Fruit fly (Drosophila melanogaster) whole organism, embryonic: Measurements from ENCODE around the gene Pink1.
A peak's percentile ranks its signal among the peaks of the same experiment; 100 is the strongest.

Experiments used
- Awh ChIP-seq: fragments of 200-800 bp; sonication (Bioruptor generic); IDR thresholded peaks from 2 replicates; pipeline ENCODE4, ENCODE4 v1.3.6; 2022; ENCODE audit warnings: missing biosample characterization, missing genetic modification characterization
- BtbVII ChIP-seq: fragments of 200-800 bp; sonication (Bioruptor generic); optimal IDR thresholded peaks from 3 replicates; lab custom pipeline; 2017; ENCODE audit warnings: missing biosample characterization, mild to moderate bottlenecking, missing genetic modification characterization
- C15 ChIP-seq: fragments of 200-800 bp; sonication (Bioruptor generic); IDR thresholded peaks from 3 replicates; pipeline ENCODE4 v1.3.6; 2022; ENCODE audit warnings: missing biosample characterization, missing genetic modification characterization
- CG10209 ChIP-seq: fragments of 200-800 bp; sonication (Bioruptor generic); optimal IDR thresholded peaks from 3 replicates; lab custom pipeline; 2017; ENCODE audit warnings: missing biosample characterization, mild to moderate bottlenecking, missing genetic modification characterization, missing genetic modification reagents
- CG10565 ChIP-seq: fragments of 200-800 bp; sonication (Bioruptor generic); optimal IDR thresholded peaks from 3 replicates; lab custom pipeline; 2016; ENCODE audit warnings: missing biosample characterization, mild to moderate bottlenecking, missing genetic modification characterization
- CG11398 ChIP-seq: fragments of 200-800 bp; sonication (Bioruptor generic); optimal IDR thresholded peaks from 2 replicates; lab custom pipeline; 2016; ENCODE audit warnings: missing biosample characterization, missing genetic modification characterization
- CG12391 ChIP-seq: fragments of 200-800 bp; sonication (Bioruptor generic); optimal IDR thresholded peaks from 3 replicates; lab custom pipeline; 2018; ENCODE audit warnings: missing biosample characterization, mild to moderate bottlenecking, missing genetic modification characterization, moderate library complexity
- CG13123 ChIP-seq: fragments of 200-800 bp; sonication (Bioruptor generic); optimal IDR thresholded peaks from 2 replicates; lab custom pipeline; 2016; ENCODE audit warnings: missing biosample characterization, missing genetic modification characterization
- CG13775 ChIP-seq: fragments of 200-800 bp; sonication (Bioruptor generic); optimal IDR thresholded peaks from 3 replicates; lab custom pipeline; 2017; ENCODE audit warnings: missing biosample characterization, mild to moderate bottlenecking, missing genetic modification characterization
- CG14860 ChIP-seq: fragments of 200-800 bp; sonication (Bioruptor generic); IDR thresholded peaks from 3 replicates; pipeline ENCODE4 v1.3.6; 2022; ENCODE audit warnings: missing biosample characterization, missing genetic modification characterization; ENCODE audit not compliant: partially characterized antibody
- CG1603 ChIP-seq: fragments of 200-800 bp; sonication (Bioruptor generic); optimal IDR thresholded peaks from 2 replicates; lab custom pipeline; 2019; ENCODE audit warnings: missing biosample characterization, mild to moderate bottlenecking, missing genetic modification characterization, moderate library complexity
- CG18262 ChIP-seq: fragments of 200-800 bp; optimal IDR thresholded peaks from 3 replicates; lab custom pipeline; 2019; ENCODE audit warnings: missing biosample characterization, mild to moderate bottlenecking, missing genetic modification characterization, moderate library complexity
- CG18476 ChIP-seq: fragments of 200-800 bp; sonication (Bioruptor generic); optimal IDR thresholded peaks from 2 replicates; lab custom pipeline; 2016; ENCODE audit warnings: missing biosample characterization, mild to moderate bottlenecking, missing genetic modification characterization
- CG2129 ChIP-seq: fragments of 200-800 bp; sonication (Bioruptor generic); IDR thresholded peaks from 2 replicates; pipeline ENCODE4 v1.3.6; 2022; ENCODE audit warnings: missing biosample characterization, missing genetic modification characterization; ENCODE audit not compliant: partially characterized antibody
- CG2199 ChIP-seq: fragments of 200-800 bp; sonication (Bioruptor generic); IDR thresholded peaks from 3 replicates; pipeline ENCODE4 v1.3.6; 2022; ENCODE audit warnings: missing biosample characterization, missing genetic modification characterization
- CG30020 ChIP-seq: fragments of 200-800 bp; optimal IDR thresholded peaks from 2 replicates; lab custom pipeline; 2019; ENCODE audit warnings: missing biosample characterization, mild to moderate bottlenecking, missing genetic modification characterization, moderate library complexity
- CG3847 ChIP-seq: fragments of 200-800 bp; sonication (Bioruptor generic); IDR thresholded peaks from 2 replicates; pipeline ENCODE4 v1.3.6; 2022; ENCODE audit warnings: missing biosample characterization, missing genetic modification characterization
- CG4424 ChIP-seq: fragments of 200-800 bp; sonication (Bioruptor generic); optimal IDR thresholded peaks from 3 replicates; lab custom pipeline; 2016; ENCODE audit warnings: missing biosample characterization, missing genetic modification characterization
- CG7271 ChIP-seq: fragments of 200-800 bp; sonication (Bioruptor generic); optimal IDR thresholded peaks from 2 replicates; lab custom pipeline; 2018; ENCODE audit warnings: missing biosample characterization, mild to moderate bottlenecking, missing genetic modification characterization, moderate library complexity
- CG7928 ChIP-seq: fragments of 200-800 bp; sonication (Bioruptor generic); optimal IDR thresholded peaks from 2 replicates; lab custom pipeline; 2017; ENCODE audit warnings: missing biosample characterization, mild to moderate bottlenecking, missing genetic modification characterization
- CoRest ChIP-seq: fragments of 200-800 bp; sonication (Bioruptor generic); optimal IDR thresholded peaks from 3 replicates; lab custom pipeline; 2018; ENCODE audit warnings: missing biosample characterization, mild to moderate bottlenecking, missing genetic modification characterization, moderate library complexity
- D19A ChIP-seq: fragments of 200-800 bp; optimal IDR thresholded peaks from 3 replicates; lab custom pipeline; 2019; ENCODE audit warnings: missing biosample characterization, mild to moderate bottlenecking, missing genetic modification characterization, moderate library complexity
- Dbx ChIP-seq: fragments of 200-800 bp; sonication (Bioruptor generic); IDR thresholded peaks from 3 replicates; pipeline ENCODE4 v1.3.6; 2022; ENCODE audit warnings: missing biosample characterization, missing genetic modification characterization
- E2f1 ChIP-seq: fragments of 200-800 bp; sonication (Bioruptor generic); IDR thresholded peaks from 2 replicates; pipeline ENCODE4 v1.3.6; 2022; ENCODE audit warnings: missing biosample characterization, missing genetic modification characterization
- Elba2 ChIP-seq: fragments of 200-800 bp; sonication (Bioruptor generic); optimal IDR thresholded peaks from 3 replicates; lab custom pipeline; 2016; ENCODE audit warnings: missing biosample characterization, missing genetic modification characterization
- HHEX ChIP-seq: fragments of 200-800 bp; sonication (Bioruptor generic); optimal IDR thresholded peaks from 3 replicates; lab custom pipeline; 2017; ENCODE audit warnings: missing biosample characterization, mild to moderate bottlenecking, missing genetic modification characterization, missing genetic modification reagents
- Hey ChIP-seq: fragments of 200-800 bp; sonication (Bioruptor generic); optimal IDR thresholded peaks from 3 replicates; lab custom pipeline; 2018; ENCODE audit warnings: missing biosample characterization, mild to moderate bottlenecking, missing genetic modification characterization
- Hr51 ChIP-seq, 2 experiments: fragments of 200-800 bp; sonication (Bioruptor generic); optimal IDR thresholded peaks; 2 replicates in 1 of 2; 3 replicates in 1 of 2; lab custom pipeline; 2016 to 2018; ENCODE audit warnings: missing biosample characterization in 2 of 2, missing genetic modification characterization in 2 of 2, mild to moderate bottlenecking in 1 of 2, moderate library complexity in 1 of 2
- MBD-R2 ChIP-seq: fragments of 200-800 bp; sonication (Bioruptor generic); IDR thresholded peaks from 2 replicates; pipeline ENCODE4 v1.3.6; 2022; ENCODE audit warnings: missing biosample characterization, missing genetic modification characterization
- Mrtf ChIP-seq: fragments of 200-800 bp; sonication (Bioruptor generic); IDR thresholded peaks from 3 replicates; pipeline ENCODE4 v1.3.6; 2022; ENCODE audit warnings: missing biosample characterization, missing genetic modification characterization
- Ravus ChIP-seq: fragments of 200-800 bp; sonication (Bioruptor generic); IDR thresholded peaks from 2 replicates; pipeline ENCODE4 v1.3.6; 2022; ENCODE audit warnings: missing biosample characterization, missing genetic modification characterization
- ash1 ChIP-seq: fragments of 200-800 bp; sonication (Bioruptor generic); optimal IDR thresholded peaks from 2 replicates; lab custom pipeline; 2018; ENCODE audit warnings: missing biosample characterization, mild to moderate bottlenecking, missing genetic modification characterization
- bsh ChIP-seq, 2 experiments: fragments of 200-800 bp; sonication (Bioruptor generic); optimal IDR thresholded peaks; 2 replicates each; lab custom pipeline; 2017 to 2018; ENCODE audit warnings: mild to moderate bottlenecking in 2 of 2, missing biosample characterization in 2 of 2, missing genetic modification characterization in 2 of 2, moderate library complexity in 1 of 2
- btn ChIP-seq: fragments of 200-800 bp; sonication (Bioruptor generic); optimal IDR thresholded peaks from 2 replicates; lab custom pipeline; 2016; ENCODE audit warnings: missing biosample characterization, missing genetic modification characterization
- caup ChIP-seq: fragments of 200-800 bp; sonication (Bioruptor generic); optimal IDR thresholded peaks from 3 replicates; lab custom pipeline; 2017; ENCODE audit warnings: missing biosample characterization, mild to moderate bottlenecking, missing genetic modification characterization, moderate library complexity; ENCODE audit not compliant: severe bottlenecking
- ci ChIP-seq: fragments of 200-800 bp; sonication (Bioruptor generic); IDR thresholded peaks from 3 replicates; pipeline ENCODE4 v1.3.6; 2022; ENCODE audit warnings: missing biosample characterization, missing genetic modification characterization
- eyg ChIP-seq: fragments of 200-800 bp; sonication (Bioruptor generic); optimal IDR thresholded peaks from 3 replicates; lab custom pipeline; 2016; ENCODE audit warnings: missing biosample characterization, missing genetic modification characterization
- gce ChIP-seq: fragments of 200-800 bp; sonication (Bioruptor generic); IDR thresholded peaks from 3 replicates; pipeline ENCODE4 v1.3.6; 2022; ENCODE audit warnings: missing biosample characterization, missing genetic modification characterization
- gcm ChIP-seq: fragments of 200-800 bp; sonication (Bioruptor generic); optimal IDR thresholded peaks from 2 replicates; lab custom pipeline; 2019; ENCODE audit warnings: missing biosample characterization, mild to moderate bottlenecking, missing genetic modification characterization, moderate library complexity
- grn ChIP-seq: fragments of 200-800 bp; sonication (Bioruptor generic); optimal IDR thresholded peaks from 3 replicates; lab custom pipeline; 2017; ENCODE audit warnings: missing biosample characterization, missing genetic modification characterization
- hth ChIP-seq: fragments of >200 bp; optimal IDR thresholded peaks from 2 replicates; lab custom pipeline; 2017; ENCODE audit warnings: inconsistent platforms
- klu ChIP-seq: fragments of 200-800 bp; sonication (Bioruptor generic); IDR thresholded peaks from 2 replicates; pipeline ENCODE4 v1.3.6; 2022; ENCODE audit warnings: missing biosample characterization, missing genetic modification characterization
- lbe ChIP-seq: fragments of 200-800 bp; sonication (Bioruptor generic); optimal IDR thresholded peaks from 2 replicates; lab custom pipeline; 2016; ENCODE audit warnings: missing biosample characterization, mild to moderate bottlenecking, missing genetic modification characterization
- lov ChIP-seq, 2 experiments: fragments of 200-800 bp in 1 of 2; fragments of >200 bp in 1 of 2; sonication (Bioruptor generic) in 1 of 2; IDR thresholded peaks in 1 of 2; optimal IDR thresholded peaks in 1 of 2; 2 replicates in 1 of 2; 3 replicates in 1 of 2; pipeline versions ENCODE4 v1.3.6 to Lab custom; 2017 to 2022; ENCODE audit warnings: missing biosample characterization in 1 of 2, missing genetic modification characterization in 1 of 2
- luna ChIP-seq: fragments of 200-800 bp; sonication (Bioruptor generic); optimal IDR thresholded peaks from 2 replicates; lab custom pipeline; 2016; ENCODE audit warnings: missing biosample characterization, missing genetic modification characterization
- schlank ChIP-seq: fragments of 200-800 bp; sonication (Bioruptor generic); optimal IDR thresholded peaks from 2 replicates; lab custom pipeline; 2018; ENCODE audit warnings: missing biosample characterization, mild to moderate bottlenecking, missing genetic modification characterization
- shn ChIP-seq: fragments of 200-800 bp; sonication (Bioruptor generic); optimal IDR thresholded peaks from 3 replicates; lab custom pipeline; 2016; ENCODE audit warnings: missing biosample characterization, missing genetic modification characterization
- zen2 ChIP-seq: fragments of 200-800 bp; sonication (Bioruptor generic); IDR thresholded peaks from 3 replicates; pipeline ENCODE4 v1.3.6; 2022; ENCODE audit warnings: missing biosample characterization, missing genetic modification characterization; ENCODE audit not compliant: partially characterized antibody
- zf30C ChIP-seq: fragments of 200-800 bp; sonication (Bioruptor generic); optimal IDR thresholded peaks from 3 replicates; lab custom pipeline; 2018; ENCODE audit warnings: missing biosample characterization, mild to moderate bottlenecking, missing genetic modification characterization
- zfh1 ChIP-seq: fragments of 200-800 bp; sonication (Bioruptor generic); IDR thresholded peaks from 3 replicates; pipeline ENCODE4 v1.3.6; 2022; ENCODE audit warnings: missing biosample characterization, missing genetic modification characterization

Pink1 gene

DNA sequence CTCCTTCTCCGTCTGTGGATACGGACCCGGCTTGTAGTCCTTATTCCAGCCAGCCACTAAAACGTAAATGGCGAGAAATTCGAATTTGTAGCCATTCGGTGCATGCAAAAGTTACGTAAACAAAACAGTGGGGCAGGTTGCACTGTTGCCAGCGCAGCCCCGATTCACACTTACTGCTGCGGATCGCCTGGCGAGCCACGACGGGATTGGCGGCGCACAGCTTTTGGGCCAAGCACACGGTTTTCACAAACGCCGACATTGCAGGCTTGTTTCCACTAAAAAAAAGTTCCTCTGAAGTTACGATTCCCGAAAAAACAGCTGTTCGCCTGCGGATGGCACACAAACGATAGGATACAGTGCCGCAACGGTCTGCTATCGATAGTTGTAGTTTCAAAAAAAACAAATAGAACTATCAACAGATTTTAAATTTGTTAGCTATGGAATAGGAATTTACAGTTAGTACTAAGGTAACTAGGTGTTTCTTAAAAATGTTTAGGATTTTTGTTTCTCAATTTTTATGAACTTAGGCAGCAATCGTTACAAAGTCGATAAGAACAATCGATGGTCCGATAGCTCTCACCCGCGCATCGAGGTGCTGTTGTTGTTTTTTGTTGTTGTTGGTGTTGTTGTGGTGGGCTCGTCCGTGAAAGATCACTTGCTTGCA lies 5.6 kb upstream of the Pink1 start, which contains the start of gene Fum1 (continued):
- TF ChIP-seq ci (GFP tag; lab: Robert Waterston, UW) (no peak), schlank (tag; lab: Kevin White, UChicago) (no peak), Mrtf (GFP tag; lab: Robert Waterston, UW) (no peak), CG7271 (no peak), zfh1 (GFP tag; lab: Robert Waterston, UW) (no peak), Elba2 (GFP tag; lab: Kevin White, UChicago) (no peak), btn (GFP tag; lab: Kevin White, UChicago) (no peak), bsh (GFP tag; optimal IDR thresholded peaks at IDR 0.05; lab: Kevin White, UChicago) (no peak), MBD-R2 (peak; percentile 72), C15 (GFP tag; lab: Robert Waterston, UW) (no peak), CG18262 (peak; percentile 7), gce (GFP tag; lab: Robert Waterston, UW) (no peak), lov (optimal IDR thresholded peaks at IDR 0.05; lab: Kevin White, UChicago) (no peak), lov (GFP tag; IDR thresholded peaks at IDR 0.05; lab: Robert Waterston, UW) (no peak), CG13123 (GFP tag; lab: Kevin White, UChicago) (no peak), Hr51 (GFP tag; optimal IDR thresholded peaks at IDR 0.05; lab: Kevin White, UChicago) (no peak), CG3847 (GFP tag; lab: Robert Waterston, UW) (no peak), CG10209 (GFP tag; lab: Kevin White, UChicago) (no peak), gcm (GFP tag; lab: Kevin White, UChicago) (no peak), Ravus (no peak), D19A (tag; lab: Kevin White, UChicago) (no peak), shn (no peak), CoRest (tag; lab: Kevin White, UChicago) (peak; percentile 24), eyg (GFP tag; lab: Kevin White, UChicago) (no peak), CG13775 (GFP tag; lab: Kevin White, UChicago) (no peak), Awh (GFP tag; lab: Robert Waterston, UW) (no peak), Hey (tag; lab: Kevin White, UChicago) (no peak), caup (GFP tag; lab: Kevin White, UChicago) (no peak), klu (GFP tag; lab: Robert Waterston, UW) (no peak), CG10565 (no peak), Dbx (no peak), CG2129 (GFP tag; lab: Robert Waterston, UW) (peak; percentile 73), CG18476 (GFP tag; lab: Kevin White, UChicago) (no peak), CG4424 (GFP tag; lab: Kevin White, UChicago) (peak; percentile 4), E2f1 (GFP tag; lab: Robert Waterston, UW) (no peak), CG12391 (tag; lab: Kevin White, UChicago) (peak; percentile 51), CG11398 (GFP tag; lab: Kevin White, UChicago) (no peak), CG1603 (tag; lab: Kevin White, UChicago) (peak; percentile 22), CG7928 (GFP tag; lab: Kevin White, UChicago) (no peak), zen2 (GFP tag; lab: Robert Waterston, UW) (peak; percentile 64; the same call in 2 of the 3 replicates), lbe (GFP tag; lab: Kevin White, UChicago) (no peak), grn (GFP tag; lab: Kevin White, UChicago) (no peak), ash1 (no peak), CG14860 (GFP tag; lab: Robert Waterston, UW) (peak; percentile 88), CG2199 (GFP tag; lab: Robert Waterston, UW) (no peak), luna (GFP tag; lab: Kevin White, UChicago) (no peak), hth (lab: Kevin White, UChicago) (no peak), BtbVII (GFP tag; lab: Kevin White, UChicago) (no peak), zf30C (no peak), HHEX (GFP tag; lab: Kevin White, UChicago) (no peak), CG30020 (tag; lab: Kevin White, UChicago) (peak; percentile 18)
